Fruit fly (Drosophila melanogaster) whole organism, pupa: ENCODE results near the gene CG6126.

Experiments
- CG10348 ChIP-seq: fragments of 200-800 bp; sonication (Bioruptor generic); IDR thresholded peaks from 2 replicates; pipeline ENCODE4 v1.3.6; 2022; ENCODE audit warnings: missing biosample characterization, missing genetic modification characterization
- CG12605 ChIP-seq: fragments of 200-800 bp; sonication (Bioruptor generic); IDR thresholded peaks from 2 replicates; pipeline ENCODE4 v1.3.6; 2022; ENCODE audit warnings: missing biosample characterization, missing genetic modification characterization
- CG13204 ChIP-seq: fragments of 200-800 bp; sonication (Bioruptor generic); optimal IDR thresholded peaks from 2 replicates; lab custom pipeline; 2018; ENCODE audit warnings: missing biosample characterization, mild to moderate bottlenecking, missing genetic modification characterization, moderate library complexity
- CG14655 ChIP-seq: fragments of 200-800 bp; sonication (Bioruptor generic); optimal IDR thresholded peaks from 3 replicates; lab custom pipeline; 2017; ENCODE audit warnings: mild to moderate bottlenecking, missing biosample characterization, missing genetic modification reagents, missing genetic modification characterization
- CG15710 ChIP-seq: fragments of 200-800 bp; sonication (Bioruptor generic); optimal IDR thresholded peaks from 2 replicates; lab custom pipeline; 2018; ENCODE audit warnings: missing biosample characterization, mild to moderate bottlenecking, missing genetic modification characterization, moderate library complexity
- CG17806 ChIP-seq: fragments of 200-800 bp; sonication (Bioruptor generic); optimal IDR thresholded peaks from 2 replicates; lab custom pipeline; 2018; ENCODE audit warnings: missing biosample characterization, mild to moderate bottlenecking, missing genetic modification characterization, moderate library complexity
- CG32121 ChIP-seq: fragments of 200-800 bp; sonication (Bioruptor generic); IDR thresholded peaks from 2 replicates; pipeline ENCODE4 v1.3.6; 2022; ENCODE audit warnings: missing biosample characterization, missing genetic modification characterization
- CG34367 ChIP-seq: fragments of 200-800 bp; sonication (Bioruptor generic); optimal IDR thresholded peaks from 2 replicates; lab custom pipeline; 2018; ENCODE audit warnings: missing biosample characterization, mild to moderate bottlenecking, missing genetic modification characterization
- CG4496 ChIP-seq: fragments of 200-800 bp; sonication (Bioruptor generic); IDR thresholded peaks from 3 replicates; pipeline ENCODE4 v1.3.6; 2022; ENCODE audit warnings: missing biosample characterization, missing genetic modification characterization
- CG8159 ChIP-seq: fragments of 200-800 bp; sonication (Bioruptor generic); optimal IDR thresholded peaks from 3 replicates; lab custom pipeline; 2018; ENCODE audit warnings: missing biosample characterization, mild to moderate bottlenecking, missing genetic modification characterization, moderate library complexity
- CG8301 ChIP-seq: fragments of 200-800 bp; sonication (Bioruptor generic); optimal IDR thresholded peaks from 2 replicates; lab custom pipeline; 2018; ENCODE audit warnings: missing biosample characterization, mild to moderate bottlenecking, missing genetic modification characterization
- CG9948 ChIP-seq: fragments of 200-800 bp; sonication (Bioruptor generic); optimal IDR thresholded peaks from 2 replicates; lab custom pipeline; 2018; ENCODE audit warnings: missing biosample characterization, mild to moderate bottlenecking, missing genetic modification characterization, moderate library complexity
- D1 ChIP-seq: fragments of 200-800 bp; sonication (Bioruptor generic); optimal IDR thresholded peaks from 2 replicates; lab custom pipeline; 2018; ENCODE audit warnings: missing biosample characterization, mild to moderate bottlenecking, missing genetic modification characterization, moderate library complexity
- EcR ChIP-seq: fragments of 200-800 bp; sonication (Bioruptor generic); optimal IDR thresholded peaks from 3 replicates; lab custom pipeline; 2019; ENCODE audit warnings: missing biosample characterization, missing genetic modification characterization, mild to moderate bottlenecking, moderate library complexity, missing genetic modification reagents
- Ets98B ChIP-seq: fragments of 200-800 bp; sonication (Bioruptor generic); IDR thresholded peaks from 2 replicates; pipeline ENCODE4 v1.3.6; 2022; ENCODE audit warnings: missing biosample characterization, missing genetic modification characterization
- Pif1A ChIP-seq: fragments of 200-800 bp; sonication (Bioruptor generic); optimal IDR thresholded peaks from 3 replicates; lab custom pipeline; 2016; ENCODE audit warnings: missing biosample characterization, missing genetic modification characterization
- Pif1B ChIP-seq: fragments of 200-800 bp; sonication (Bioruptor generic); optimal IDR thresholded peaks from 3 replicates; lab custom pipeline; 2016; ENCODE audit warnings: missing biosample characterization, missing genetic modification characterization
- Snoo ChIP-seq: fragments of 200-800 bp; sonication (Bioruptor generic); optimal IDR thresholded peaks from 3 replicates; lab custom pipeline; 2017; ENCODE audit warnings: missing biosample characterization, mild to moderate bottlenecking, missing genetic modification characterization, inconsistent platforms
- fd96Ca ChIP-seq: fragments of 200-800 bp; sonication (Bioruptor generic); IDR thresholded peaks from 3 replicates; pipeline ENCODE4 v1.3.6; 2022; ENCODE audit warnings: missing biosample characterization, missing genetic modification characterization
- gl ChIP-seq: fragments of 200-800 bp; sonication (Bioruptor generic); optimal IDR thresholded peaks from 2 replicates; lab custom pipeline; 2018; ENCODE audit warnings: missing biosample characterization, mild to moderate bottlenecking, missing genetic modification characterization
- rn ChIP-seq: fragments of 200-800 bp; sonication (Bioruptor generic); IDR thresholded peaks from 2 replicates; pipeline ENCODE4 v1.3.6; 2022; ENCODE audit warnings: missing biosample characterization, missing genetic modification characterization

Gene CG6126

DNA sequence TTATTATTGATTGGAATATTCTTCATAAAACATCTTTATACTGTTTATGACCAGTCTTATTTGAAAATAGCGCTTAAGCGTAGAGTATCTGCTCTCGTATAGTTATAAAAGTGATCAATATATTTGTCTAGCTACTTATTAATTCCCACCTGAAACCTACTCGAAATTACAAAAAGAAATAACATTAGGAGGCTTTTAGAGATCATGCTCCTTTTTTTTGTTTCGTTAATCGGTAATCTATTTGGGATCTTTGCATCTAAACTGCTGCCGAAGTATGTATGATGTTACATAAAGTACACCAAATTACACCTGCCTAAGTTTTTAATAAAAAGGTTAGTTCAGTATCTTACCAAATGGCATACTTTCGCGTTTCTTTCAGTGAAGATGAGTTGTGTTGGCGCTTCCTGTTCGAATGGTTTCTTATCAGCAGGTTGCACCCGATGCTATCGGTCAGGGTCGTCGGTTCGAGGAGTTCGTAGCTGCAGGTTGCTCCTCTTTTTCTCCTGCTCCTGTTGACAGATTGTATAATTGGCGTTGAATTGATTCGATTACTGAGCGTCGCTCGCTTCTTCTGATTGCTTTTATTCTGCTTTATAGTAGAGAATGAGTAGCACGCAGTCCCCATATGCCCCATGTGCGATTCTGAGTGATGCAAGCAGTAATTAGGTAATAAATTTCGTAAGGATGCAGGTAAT lies 35.3 kb upstream of the CG6126 start:
- TF ChIP-seq CG14655 (GFP tag; lab: Kevin White, UChicago) (peak; percentile 64), EcR (GFP tag; lab: Kevin White, UChicago) (peak; percentile 91), Snoo (tag; lab: Kevin White, UChicago) (peak; percentile 17), CG17806 (tag; lab: Kevin White, UChicago) (peak; percentile 35), CG13204 (no peak), fd96Ca (GFP tag; lab: Robert Waterston, UW) (no peak), Pif1A (GFP tag; lab: Kevin White, UChicago) (no peak), CG34367 (tag; lab: Kevin White, UChicago) (peak; percentile 25), Pif1B (GFP tag; lab: Kevin White, UChicago) (no peak), CG32121 (no peak), rn (no peak), Ets98B (GFP tag; lab: Robert Waterston, UW) (no peak), CG12605 (GFP tag; lab: Robert Waterston, UW) (no peak), D1 (tag; lab: Kevin White, UChicago) (peak; percentile 2), CG9948 (tag; lab: Kevin White, UChicago) (peak; percentile 47), CG10348 (GFP tag; lab: Robert Waterston, UW) (no peak), CG15710 (tag; lab: Kevin White, UChicago) (peak; percentile 50), CG8159 (tag; lab: Kevin White, UChicago) (peak; percentile 68), CG4496 (GFP tag; lab: Robert Waterston, UW) (no peak), CG8301 (tag; lab: Kevin White, UChicago) (peak; percentile 26), gl (no peak)

DNA sequence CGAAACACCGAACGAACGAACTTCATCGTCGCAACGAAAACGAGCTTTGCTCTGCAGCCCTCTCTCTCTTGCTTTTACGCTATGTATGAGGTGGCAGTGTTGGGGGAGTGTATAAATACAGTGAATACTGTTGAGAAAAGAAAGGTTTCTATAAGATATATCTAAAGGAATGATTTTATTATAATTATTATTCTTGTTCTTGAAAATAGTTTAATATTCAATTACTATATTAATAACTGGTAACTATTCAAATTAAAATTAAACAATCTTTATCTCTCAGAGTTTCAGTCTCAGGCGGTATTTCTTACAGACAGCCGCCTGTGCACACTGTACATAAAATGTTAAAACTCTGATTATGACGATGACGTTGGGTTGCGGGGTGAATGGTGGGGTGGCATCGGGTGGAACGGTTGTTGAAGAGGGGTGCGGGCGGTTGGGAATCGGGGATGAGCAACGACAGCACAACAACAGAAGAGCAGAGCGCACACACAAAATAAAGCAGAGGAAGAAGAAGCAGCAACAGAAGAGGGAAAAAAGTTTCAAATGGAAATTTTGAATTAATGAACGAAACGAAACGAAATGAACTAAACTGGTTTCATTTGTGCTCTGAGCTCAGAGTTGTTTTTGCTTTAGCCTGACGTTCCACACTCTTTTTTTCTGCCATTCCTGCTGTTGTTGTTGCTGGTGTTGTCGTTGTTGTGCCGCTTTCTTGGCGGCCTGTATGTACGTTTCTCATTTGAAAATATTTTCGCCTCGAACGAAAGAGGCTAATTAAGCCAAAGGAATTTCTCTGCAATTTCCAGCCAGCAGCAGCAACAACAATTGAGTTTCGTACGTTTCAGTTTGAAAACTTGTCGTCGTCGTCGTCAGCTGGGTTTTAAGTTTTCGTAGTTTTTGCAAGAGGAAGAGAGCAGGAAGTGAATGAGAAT lies 34.1 kb upstream of the CG6126 start:
- TF ChIP-seq CG8301 (tag; lab: Kevin White, UChicago) (peak; percentile 96), CG13204 (peak; percentile 81), Pif1A (GFP tag; lab: Kevin White, UChicago) (peak; percentile 92), EcR (GFP tag; lab: Kevin White, UChicago) (peak; percentile 75), CG17806 (tag; lab: Kevin White, UChicago) (peak; percentile 98), Pif1B (GFP tag; lab: Kevin White, UChicago) (peak; percentile 97), CG10348 (GFP tag; lab: Robert Waterston, UW) (no peak), D1 (tag; lab: Kevin White, UChicago) (peak; percentile 97), CG32121 (no peak), CG9948 (tag; lab: Kevin White, UChicago) (peak; percentile 98), CG8159 (tag; lab: Kevin White, UChicago) (peak; percentile 99), CG14655 (GFP tag; lab: Kevin White, UChicago) (peak; percentile 97), fd96Ca (GFP tag; lab: Robert Waterston, UW) (no peak), rn (no peak), Snoo (tag; lab: Kevin White, UChicago) (peak; percentile 97), Ets98B (GFP tag; lab: Robert Waterston, UW) (no peak), gl (peak; percentile 88), CG34367 (tag; lab: Kevin White, UChicago) (peak; percentile 96), CG4496 (GFP tag; lab: Robert Waterston, UW) (no peak), CG12605 (GFP tag; lab: Robert Waterston, UW) (no peak), CG15710 (tag; lab: Kevin White, UChicago) (peak; percentile 98)

DNA sequence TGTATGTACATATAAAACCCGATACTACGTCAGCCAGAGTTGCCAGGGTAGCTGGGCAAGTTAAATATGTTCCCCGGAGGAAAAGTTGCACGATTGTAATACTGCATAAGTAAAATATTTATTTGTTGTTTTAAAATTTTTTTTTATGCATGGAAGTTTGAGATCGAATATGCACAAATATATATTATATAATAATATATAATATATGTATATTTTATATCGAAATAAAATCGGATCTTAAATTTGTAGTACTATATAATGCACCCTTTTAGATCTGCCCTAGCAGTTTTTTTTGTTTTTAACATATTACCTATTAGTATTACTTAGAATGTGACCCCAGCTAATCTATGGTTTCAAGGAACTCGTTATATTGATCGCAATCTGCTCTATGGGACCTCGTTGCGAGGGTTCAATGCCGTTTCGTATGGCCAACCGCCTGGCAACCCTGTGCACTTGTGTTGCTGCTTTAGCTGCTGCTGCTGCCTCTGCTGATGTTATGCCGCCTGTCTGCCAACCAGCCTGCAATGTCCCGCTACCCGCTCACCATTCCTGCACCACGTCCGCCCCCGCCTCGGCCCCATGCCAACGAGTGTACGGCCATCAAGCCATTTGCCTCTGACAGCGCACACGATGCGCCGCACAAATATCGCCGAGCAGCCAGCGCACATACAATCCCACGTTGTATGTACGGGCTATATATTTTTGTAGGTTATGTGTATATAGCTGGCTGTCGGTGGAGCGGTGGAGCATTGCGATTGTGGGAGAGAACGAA lies 33.2 kb upstream of the CG6126 start:
- TF ChIP-seq D1 (tag; lab: Kevin White, UChicago) (peak; percentile 93), Ets98B (GFP tag; lab: Robert Waterston, UW) (no peak), CG17806 (tag; lab: Kevin White, UChicago) (peak; percentile 80), CG34367 (tag; lab: Kevin White, UChicago) (peak; percentile 88), CG4496 (GFP tag; lab: Robert Waterston, UW) (no peak), Snoo (tag; lab: Kevin White, UChicago) (peak; percentile 91), CG8159 (tag; lab: Kevin White, UChicago) (peak; percentile 96), CG9948 (tag; lab: Kevin White, UChicago) (peak; percentile 93), CG32121 (no peak), CG13204 (peak; percentile 98), CG8301 (tag; lab: Kevin White, UChicago) (peak; percentile 87), gl (peak; percentile 30), EcR (GFP tag; lab: Kevin White, UChicago) (peak; percentile 68), CG15710 (tag; lab: Kevin White, UChicago) (peak; percentile 95), CG14655 (GFP tag; lab: Kevin White, UChicago) (peak; percentile 95), Pif1B (GFP tag; lab: Kevin White, UChicago) (peak; percentile 59), rn (no peak), Pif1A (GFP tag; lab: Kevin White, UChicago) (peak; percentile 62), CG12605 (GFP tag; lab: Robert Waterston, UW) (no peak), CG10348 (GFP tag; lab: Robert Waterston, UW) (no peak), fd96Ca (GFP tag; lab: Robert Waterston, UW) (no peak)
